Worm (Caenorhabditis elegans) whole organism, L4/young adult: Measurements from ENCODE around the gene R04F11.5.

Experiments
- W03F9.2 ChIP-seq: fragments of 150-350 bp; optimal IDR thresholded peaks from 2 replicates; lab custom pipeline; 2014; ENCODE audit warnings: missing biosample characterization, missing genetic modification characterization
- dao-5 ChIP-seq: sonication (generic microtip); optimal IDR thresholded peaks from 2 replicates; lab custom pipeline; 2016; ENCODE audit warnings: missing genotype, missing genetic modification characterization, moderate library complexity, missing compliant biosample characterization
- him-1 ChIP-seq: sonication (generic microtip); optimal IDR thresholded peaks from 2 replicates; lab custom pipeline; 2016; ENCODE audit warnings: missing genotype, missing genetic modification reagents, missing genetic modification characterization, missing compliant biosample characterization

- no peak for TF ChIP-seq him-1 (tag; lab: Kevin White, UChicago)
- TF ChIP-seq dao-5 (tag; lab: Kevin White, UChicago), result no peak
- no peak for TF ChIP-seq W03F9.2 (tag; lab: Kevin White, UChicago)
Observed at ce11 chrV:12294091-12294490, 23.7 kb downstream of the R04F11.5 start.
